Fruit fly (Drosophila melanogaster): ENCODE data around the gene CG33322.

The CG33322 gene

DNA sequence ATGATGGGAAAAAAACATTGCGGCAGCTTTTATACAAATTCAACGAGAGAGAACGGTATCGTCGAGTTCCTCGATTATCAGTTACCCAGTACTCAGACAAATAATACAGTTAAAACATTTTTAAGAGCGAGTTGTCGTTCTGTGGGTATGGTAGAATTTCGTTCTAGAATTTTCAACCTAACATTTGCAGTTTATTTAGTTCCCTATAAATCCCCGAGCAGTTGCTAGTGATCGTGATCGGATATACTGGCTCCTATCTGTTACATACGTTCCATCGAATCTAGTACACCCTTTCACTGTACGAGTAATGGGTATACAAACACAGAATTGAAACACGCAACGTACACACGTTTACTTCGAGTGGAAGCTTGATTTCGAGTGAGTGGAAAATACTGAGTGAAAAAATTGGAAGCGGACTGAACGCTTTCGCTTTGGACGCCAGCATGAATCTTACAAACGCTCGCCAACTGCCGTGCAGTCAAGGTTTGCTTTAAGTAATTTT is 48.8 kb upstream of the CG33322 start, which contains the start of gene CG9338 (continued):
- TF ChIP-seq inv (GFP tag; IDR thresholded peaks at IDR 0.05; ENCODE audit: partially characterized antibody) (peak; percentile 50; the same call in 1 of the 2 replicates), aop (GFP tag; IDR thresholded peaks at IDR 0.05) (no peak), p53 (GFP tag; optimal IDR thresholded peaks at IDR 0.05) (peak; percentile 53), Atf3 (GFP tag; optimal IDR thresholded peaks at IDR 0.05) (peak; percentile 72), bbx (GFP tag; IDR thresholded peaks at IDR 0.05; ENCODE audit: partially characterized antibody) (peak; percentile 57; the same call in 1 of the 2 replicates), trem (tag; optimal IDR thresholded peaks at IDR 0.05) (peak; percentile 92), danr (GFP tag; IDR thresholded peaks at IDR 0.05) (peak; percentile 85; the same call in 1 of the 2 replicates), eve (GFP tag; optimal IDR thresholded peaks at IDR 0.05) (peak in 1 of 2 experiments; percentile 97), CG13624 (GFP tag; optimal IDR thresholded peaks at IDR 0.05) (peak; percentile 86), Dip2 (GFP tag; IDR thresholded peaks at IDR 0.05) (no peak), CG10209 (GFP tag; optimal IDR thresholded peaks at IDR 0.05) (peak; percentile 77), sc (optimal IDR thresholded peaks at IDR 0.05) (no peak), sc (GFP tag; optimal IDR thresholded peaks at IDR 0.05) (peak; percentile 22), Hr39 (optimal IDR thresholded peaks at IDR 0.05) (no peak), CG11504 (tag; optimal IDR thresholded peaks at IDR 0.05) (peak; percentile 84), Aef1 (GFP tag; IDR thresholded peaks at IDR 0.05) (peak; percentile 75; the same call in 2 of the 3 replicates), yki (optimal IDR thresholded peaks at IDR 0.05) (no peak), CG4820 (GFP tag; optimal IDR thresholded peaks at IDR 0.05) (peak; percentile 69), CG2129 (GFP tag; IDR thresholded peaks at IDR 0.05; ENCODE audit: partially characterized antibody) (no peak), peb (GFP tag; IDR thresholded peaks at IDR 0.05) (peak; percentile 88), mirr (GFP tag; optimal IDR thresholded peaks at IDR 0.05) (peak; percentile 87), Hey (tag; optimal IDR thresholded peaks at IDR 0.05) (peak; percentile 34), CG17802 (tag; optimal IDR thresholded peaks at IDR 0.05) (peak; percentile 71), gt (GFP tag; IDR thresholded peaks at IDR 0.05) (peak; percentile 76), CG11398 (GFP tag; optimal IDR thresholded peaks at IDR 0.05) (peak; percentile 83), CG13287 (GFP tag; IDR thresholded peaks at IDR 0.05; ENCODE audit: partially characterized antibody) (peak; percentile 54), CG15696 (tag; optimal IDR thresholded peaks at IDR 0.05) (peak; percentile 74), pros (GFP tag; optimal IDR thresholded peaks at IDR 0.05) (peak; percentile 60), chn (GFP tag; optimal IDR thresholded peaks at IDR 0.05) (peak; percentile 75), Camta (GFP tag; optimal IDR thresholded peaks at IDR 0.05) (peak; percentile 74), CG7963 (GFP tag; IDR thresholded peaks at IDR 0.05; ENCODE audit: partially characterized antibody) (0 out of 3 replicates have a peak, but pooled peaks have one; percentile 46), repo (GFP tag; optimal IDR thresholded peaks at IDR 0.05) (peak; percentile 76), ken (GFP tag; IDR thresholded peaks at IDR 0.05) (no peak; the same call in 2 of the 3 replicates), Vsx1 (GFP tag; optimal IDR thresholded peaks at IDR 0.05) (peak; percentile 63), Mad (GFP tag; optimal IDR thresholded peaks at IDR 0.05) (peak; percentile 60), da (GFP tag; optimal IDR thresholded peaks at IDR 0.05) (peak; percentile 67), nerfin-2 (GFP tag; IDR thresholded peaks at IDR 0.05; ENCODE audit: partially characterized antibody) (peak; percentile 19; the same call in 1 of the 2 replicates), HLH3B (GFP tag; IDR thresholded peaks at IDR 0.05) (peak; percentile 75; the same call in 1 of the 2 replicates), Chrac-16 (GFP tag; optimal IDR thresholded peaks at IDR 0.05) (peak; percentile 64), crc (GFP tag; optimal IDR thresholded peaks at IDR 0.05) (peak; percentile 66), gsb-n (tag; optimal IDR thresholded peaks at IDR 0.05) (peak; percentile 43), row (GFP tag; IDR thresholded peaks at IDR 0.05) (peak; percentile 99), bcd (GFP tag; optimal IDR thresholded peaks at IDR 0.05) (peak; percentile 91), CG4282 (GFP tag; optimal IDR thresholded peaks at IDR 0.05) (no peak), CG18011 (GFP tag; optimal IDR thresholded peaks at IDR 0.05) (peak; percentile 70), HHEX (GFP tag; optimal IDR thresholded peaks at IDR 0.05) (peak; percentile 95), Myb (GFP tag; optimal IDR thresholded peaks at IDR 0.05) (peak; percentile 68), CG11093 (GFP tag; IDR thresholded peaks at IDR 0.05) (peak; percentile 93), CG17328 (GFP tag; IDR thresholded peaks at IDR 0.05) (peak; percentile 60), CG12769 (tag; optimal IDR thresholded peaks at IDR 0.05) (peak; percentile 76), Doc3 (GFP tag; IDR thresholded peaks at IDR 0.05; ENCODE audit: partially characterized antibody) (no peak)

All from whole organism, embryonic.